Worm (Caenorhabditis elegans) whole organism, L2 larva: ENCODE measurements around the gene srg-50.

Experiments
- C34F6.9 ChIP-seq: fragments of 150-350 bp; optimal IDR thresholded peaks from 2 replicates; lab custom pipeline; 2014; ENCODE audit warnings: missing biosample characterization, missing genetic modification characterization
- F13H6.1 ChIP-seq: sonication (generic microtip); optimal IDR thresholded peaks from 2 replicates; lab custom pipeline; 2016; ENCODE audit warnings: missing genetic modification characterization, missing compliant biosample characterization
- R02D3.7 ChIP-seq: fragments of 150-350 bp; optimal IDR thresholded peaks from 2 replicates; lab custom pipeline; 2014; ENCODE audit warnings: missing biosample characterization, missing genetic modification characterization
- Y55F3AM.14 ChIP-seq: fragments of 200-800 bp; sonication (Bioruptor generic); optimal IDR thresholded peaks from 2 replicates; lab custom pipeline; 2018; ENCODE audit warnings: mild to moderate bottlenecking, missing genetic modification characterization, missing compliant biosample characterization
- alr-1 ChIP-seq: fragments of 150-350 bp; optimal IDR thresholded peaks from 2 replicates; lab custom pipeline; 2014; ENCODE audit warnings: missing biosample characterization, missing genetic modification characterization
- aly-2 ChIP-seq: fragments of 150-350 bp; optimal IDR thresholded peaks from 2 replicates; lab custom pipeline; 2014; ENCODE audit warnings: missing biosample characterization, missing genetic modification characterization
- ama-1 ChIP-seq: fragments of 150-350 bp; optimal IDR thresholded peaks from 2 replicates; lab custom pipeline; 2018; ENCODE audit warnings: inconsistent platforms
- blmp-1 ChIP-seq: sonication (generic microtip); optimal IDR thresholded peaks from 2 replicates; lab custom pipeline; 2017; ENCODE audit warnings: missing genetic modification characterization, mild to moderate bottlenecking, missing compliant biosample characterization, antibody characterized with exemption, moderate library complexity; ENCODE audit not compliant: insufficient read depth
- ceh-16 ChIP-seq: fragments of 150-350 bp; optimal IDR thresholded peaks from 2 replicates; lab custom pipeline; 2014; ENCODE audit warnings: missing biosample characterization, missing genetic modification characterization
- ceh-82 ChIP-seq: fragments of 150-350 bp; optimal IDR thresholded peaks from 2 replicates; lab custom pipeline; 2014; ENCODE audit warnings: missing biosample characterization, missing genetic modification characterization
- crh-2 ChIP-seq: sonication (generic microtip); optimal IDR thresholded peaks from 2 replicates; lab custom pipeline; 2017; ENCODE audit warnings: missing biosample characterization, missing genetic modification characterization
- dmd-4 ChIP-seq: sonication (generic microtip); optimal IDR thresholded peaks from 2 replicates; lab custom pipeline; 2017; ENCODE audit warnings: missing biosample characterization, missing genetic modification characterization
- egl-27 ChIP-seq: sonication (generic microtip); optimal IDR thresholded peaks from 3 replicates; lab custom pipeline; 2017; ENCODE audit warnings: missing biosample characterization, missing genetic modification reagents, missing genetic modification characterization
- elt-1 ChIP-seq: fragments of 150-350 bp; optimal IDR thresholded peaks from 2 replicates; lab custom pipeline; 2014; ENCODE audit warnings: missing biosample characterization, missing genetic modification characterization
- elt-3 ChIP-seq: sonication (generic microtip); optimal IDR thresholded peaks from 2 replicates; lab custom pipeline; 2017; ENCODE audit warnings: missing biosample characterization, missing genetic modification characterization
- fos-1 ChIP-seq: fragments of 150-350 bp; optimal IDR thresholded peaks from 2 replicates; lab custom pipeline; 2014; ENCODE audit warnings: missing biosample characterization, missing genetic modification characterization
- gmeb-1 ChIP-seq: fragments of 150-350 bp; optimal IDR thresholded peaks from 2 replicates; lab custom pipeline; 2014; ENCODE audit warnings: missing biosample characterization, missing genetic modification characterization
- lin-11 ChIP-seq: fragments of 150-350 bp; sonication (generic microtip); optimal IDR thresholded peaks from 2 replicates; lab custom pipeline; 2014; ENCODE audit warnings: missing biosample characterization, missing genetic modification characterization, inconsistent platforms, mixed read lengths
- lin-13 ChIP-seq: fragments of 150-350 bp; optimal IDR thresholded peaks from 2 replicates; lab custom pipeline; 2014; ENCODE audit warnings: missing biosample characterization, missing genetic modification reagents, missing genetic modification characterization
- lsy-2 ChIP-seq, 2 experiments: fragments of 150-350 bp in 1 of 2; sonication (generic microtip) in 1 of 2; optimal IDR thresholded peaks; 2 replicates each; lab custom pipeline; 2014 to 2017; ENCODE audit warnings: missing biosample characterization in 2 of 2, missing genetic modification characterization in 2 of 2
- mab-5 ChIP-seq: fragments of 150-350 bp; optimal IDR thresholded peaks from 2 replicates; lab custom pipeline; 2014; ENCODE audit warnings: missing biosample characterization, missing genetic modification characterization
- mbf-1 ChIP-seq: sonication (generic microtip); optimal IDR thresholded peaks from 2 replicates; lab custom pipeline; 2017; ENCODE audit warnings: missing biosample characterization, missing genetic modification characterization
- mdl-1 ChIP-seq, 2 experiments: fragments of 150-350 bp in 1 of 2; sonication (generic microtip) in 1 of 2; optimal IDR thresholded peaks; 2 replicates each; lab custom pipeline; 2017; ENCODE audit warnings: missing biosample characterization in 2 of 2, missing genetic modification characterization in 2 of 2
- nhr-10 ChIP-seq: sonication (generic microtip); optimal IDR thresholded peaks from 2 replicates; lab custom pipeline; 2017; ENCODE audit warnings: missing biosample characterization, missing genetic modification characterization
- nhr-11 ChIP-seq: fragments of 150-350 bp; optimal IDR thresholded peaks from 2 replicates; lab custom pipeline; 2014; ENCODE audit warnings: missing biosample characterization, missing genetic modification characterization
- nhr-12 ChIP-seq: fragments of 150-350 bp; optimal IDR thresholded peaks from 2 replicates; lab custom pipeline; 2014; ENCODE audit warnings: missing biosample characterization, missing genetic modification characterization
- nhr-129 ChIP-seq: fragments of 150-350 bp; optimal IDR thresholded peaks from 2 replicates; lab custom pipeline; 2014; ENCODE audit warnings: missing biosample characterization, missing genetic modification characterization
- nhr-21 ChIP-seq: fragments of 150-350 bp; optimal IDR thresholded peaks from 2 replicates; lab custom pipeline; 2014; ENCODE audit warnings: missing biosample characterization, missing genetic modification characterization
- nhr-237 ChIP-seq: fragments of 150-350 bp; optimal IDR thresholded peaks from 2 replicates; lab custom pipeline; 2014; ENCODE audit warnings: missing biosample characterization, missing genetic modification characterization
- nhr-25 ChIP-seq: fragments of 150-350 bp; sonication (generic microtip); optimal IDR thresholded peaks from 3 replicates; lab custom pipeline; 2014; ENCODE audit warnings: missing biosample characterization, missing genetic modification characterization
- nhr-6 ChIP-seq: fragments of 150-350 bp; optimal IDR thresholded peaks from 2 replicates; lab custom pipeline; 2014; ENCODE audit warnings: missing biosample characterization, missing genetic modification characterization
- nhr-77 ChIP-seq: fragments of 150-350 bp; optimal IDR thresholded peaks from 2 replicates; lab custom pipeline; 2014; ENCODE audit warnings: missing biosample characterization, missing genetic modification characterization
- sem-4 ChIP-seq: fragments of 150-350 bp; optimal IDR thresholded peaks from 2 replicates; lab custom pipeline; 2014; ENCODE audit warnings: missing biosample characterization, missing genetic modification reagents, missing genetic modification characterization
- skn-1 ChIP-seq: sonication (generic microtip); optimal IDR thresholded peaks from 2 replicates; lab custom pipeline; 2017; ENCODE audit warnings: missing biosample characterization, missing genetic modification characterization
- sma-3 ChIP-seq: sonication (generic microtip); optimal IDR thresholded peaks from 2 replicates; lab custom pipeline; 2016; ENCODE audit warnings: missing genetic modification reagents, missing genetic modification characterization, missing compliant biosample characterization
- sma-9 ChIP-seq, 2 experiments: fragments of 150-350 bp in 1 of 2; sonication (generic microtip) in 1 of 2; optimal IDR thresholded peaks; 2 replicates each; lab custom pipeline; 2014 to 2016; ENCODE audit warnings: missing genetic modification characterization in 2 of 2, mild to moderate bottlenecking in 1 of 2, missing biosample characterization in 1 of 2, missing compliant biosample characterization in 1 of 2, missing genetic modification reagents in 1 of 2, moderate library complexity in 1 of 2
- snpc-4 ChIP-seq: fragments of 150-350 bp; optimal IDR thresholded peaks from 2 replicates; lab custom pipeline; 2014; ENCODE audit warnings: missing biosample characterization, missing genetic modification characterization
- unc-39 ChIP-seq: fragments of 150-350 bp; optimal IDR thresholded peaks from 2 replicates; lab custom pipeline; 2014; ENCODE audit warnings: missing biosample characterization, missing genetic modification characterization
- unc-55 ChIP-seq: fragments of 150-350 bp; sonication (generic microtip); optimal IDR thresholded peaks from 3 replicates; lab custom pipeline; 2014; ENCODE audit warnings: missing biosample characterization, missing genetic modification reagents, missing genetic modification characterization
- unc-62 ChIP-seq: fragments of 150-350 bp; optimal IDR thresholded peaks from 2 replicates; lab custom pipeline; 2014; ENCODE audit warnings: missing biosample characterization, missing genetic modification reagents, missing genetic modification characterization
- zag-1 ChIP-seq: fragments of 150-350 bp; optimal IDR thresholded peaks from 2 replicates; lab custom pipeline; 2014; ENCODE audit warnings: missing biosample characterization, missing genetic modification characterization
- ztf-1 ChIP-seq: fragments of 200-800 bp; sonication (Bioruptor generic); conservative IDR thresholded peaks from 2 replicates; pipeline ENCODE4 v1.3.6; 2022; ENCODE audit warnings: missing genetic modification characterization, missing compliant biosample characterization
- ztf-4 ChIP-seq: fragments of 150-350 bp; optimal IDR thresholded peaks from 2 replicates; lab custom pipeline; 2014; ENCODE audit warnings: missing biosample characterization, missing genetic modification characterization

Gene srg-50

ce11 chrIV:7049672-7050206, 25.2 kb downstream of the srg-50 start, which contains the start of gene nhr-105 (continued):
- TF ChIP-seq nhr-77 (tag; lab: Kevin White, UChicago) (no peak), mdl-1 (tag; optimal IDR thresholded peaks at IDR 0.05; lab: Kevin White, UChicago) (no peak), sma-3 (GFP tag; lab: Kevin White, UChicago) (peak; percentile 76), R02D3.7 (tag; lab: Kevin White, UChicago) (no peak), unc-55 (GFP tag; lab: Kevin White, UChicago) (no peak), mbf-1 (tag; lab: Kevin White, UChicago) (no peak), fos-1 (tag; lab: Kevin White, UChicago) (peak; percentile 65), skn-1 (no peak), ztf-1 (GFP tag; lab: Robert Waterston, UW) (no peak), unc-39 (tag; lab: Kevin White, UChicago) (no peak), nhr-21 (tag; lab: Kevin White, UChicago) (peak; percentile 72), crh-2 (tag; lab: Kevin White, UChicago) (peak; percentile 93), mab-5 (tag; lab: Kevin White, UChicago) (no peak), ztf-4 (tag; lab: Kevin White, UChicago) (peak; percentile 71)

DNA sequence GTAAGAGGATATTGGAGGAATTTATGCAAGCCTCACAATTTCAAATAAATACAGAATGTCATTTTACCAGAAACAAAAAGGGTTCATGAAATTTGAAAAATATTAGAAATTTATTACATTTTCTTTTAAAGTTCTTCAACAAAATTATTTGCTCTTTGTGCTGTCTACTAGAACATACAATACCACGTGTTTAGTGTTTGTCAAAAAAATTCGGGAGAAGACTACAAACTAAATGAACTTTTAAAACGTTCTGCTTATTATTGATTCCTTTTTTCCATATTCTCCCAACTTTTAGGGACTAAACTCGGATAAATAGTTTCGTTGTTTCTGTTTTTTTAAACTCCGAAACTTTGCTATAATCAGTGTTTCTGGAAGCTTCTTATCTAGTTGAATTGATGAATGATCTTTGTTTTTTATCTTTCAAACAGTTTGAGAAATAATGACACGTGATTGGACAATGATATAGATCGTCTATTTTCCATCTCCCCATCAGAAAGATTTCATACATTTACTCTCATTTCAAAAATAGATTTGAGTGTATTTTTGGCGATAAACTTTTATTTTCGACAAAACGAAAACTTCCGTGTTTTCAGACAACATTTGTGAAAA, 26.2 kb downstream of the srg-50 start:
- TF ChIP-seq ceh-82 = no peak
- TF ChIP-seq nhr-237 (tag; lab: Kevin White, UChicago) = no peak
- TF ChIP-seq crh-2 (tag; lab: Kevin White, UChicago) = peak; percentile 35
- TF ChIP-seq lsy-2 (tag; optimal IDR thresholded peaks at IDR 0.05; lab: Kevin White, UChicago) = peak in 1 of 2 experiments; percentile 24
- no peak for TF ChIP-seq zag-1 (tag; lab: Kevin White, UChicago)
- no peak for TF ChIP-seq lin-11 (tag; lab: Kevin White, UChicago)
- TF ChIP-seq gmeb-1 (tag; lab: Kevin White, UChicago) = peak; percentile 4
- no peak for TF ChIP-seq mdl-1 (tag; optimal IDR thresholded peaks at IDR 0.05; lab: Kevin White, UChicago)
- TF ChIP-seq ztf-1 (GFP tag; lab: Robert Waterston, UW) = no peak
- TF ChIP-seq unc-62 (GFP tag; lab: Kevin White, UChicago) = no peak
- TF ChIP-seq sma-3 (GFP tag; lab: Kevin White, UChicago) = peak; percentile 54
- peak; percentile 13 for TF ChIP-seq nhr-21 (tag; lab: Kevin White, UChicago)
- no peak for TF ChIP-seq C34F6.9
- no peak for TF ChIP-seq snpc-4 (tag; lab: Kevin White, UChicago)
- no peak for TF ChIP-seq nhr-11 (tag; lab: Kevin White, UChicago)
- peak; percentile 6 for TF ChIP-seq sma-9 (GFP tag; optimal IDR thresholded peaks at IDR 0.05; lab: Kevin White, UChicago)
- no peak for TF ChIP-seq sma-9 (tag; optimal IDR thresholded peaks at IDR 0.05; lab: Kevin White, UChicago)
- no peak for TF ChIP-seq nhr-10
- TF ChIP-seq ztf-4 (tag; lab: Kevin White, UChicago) = no peak
- TF ChIP-seq elt-3 (tag; lab: Kevin White, UChicago) = no peak
- no peak for TF ChIP-seq elt-1
- no peak for TF ChIP-seq nhr-12 (tag; lab: Kevin White, UChicago)
- TF ChIP-seq nhr-25 = peak; percentile 46
- no peak for TF ChIP-seq aly-2
- no peak for TF ChIP-seq unc-39 (tag; lab: Kevin White, UChicago)
- TF ChIP-seq mab-5 (tag; lab: Kevin White, UChicago) = no peak
- peak; percentile 27 for TF ChIP-seq blmp-1 (tag; lab: Kevin White, UChicago)

ce11 chrIV:7047762-7048178, 27.2 kb downstream of the srg-50 start:
- peak; percentile 81 for TF ChIP-seq nhr-129
- TF ChIP-seq R02D3.7 (tag; lab: Kevin White, UChicago) = no peak
- peak; percentile 88 for TF ChIP-seq nhr-25
- TF ChIP-seq F13H6.1 (tag; lab: Kevin White, UChicago) = peak; percentile 86
- TF ChIP-seq mab-5 (tag; lab: Kevin White, UChicago) = no peak
- TF ChIP-seq lin-13 = peak; percentile 29
- TF ChIP-seq nhr-12 (tag; lab: Kevin White, UChicago) = no peak
- peak; percentile 44 for TF ChIP-seq sem-4 (tag; lab: Kevin White, UChicago)
- no peak for TF ChIP-seq ceh-16
- peak; percentile 56 to 58 for TF ChIP-seq mdl-1 (tag; optimal IDR thresholded peaks at IDR 0.05; lab: Kevin White, UChicago)
- TF ChIP-seq nhr-11 (tag; lab: Kevin White, UChicago) = peak; percentile 13
- no peak for TF ChIP-seq zag-1 (tag; lab: Kevin White, UChicago)
- peak; percentile 62 for TF ChIP-seq C34F6.9
- peak; percentile 87 for TF ChIP-seq fos-1 (tag; lab: Kevin White, UChicago)
- TF ChIP-seq unc-62 (GFP tag; lab: Kevin White, UChicago) = no peak
- no peak for TF ChIP-seq unc-39 (tag; lab: Kevin White, UChicago)
- no peak for TF ChIP-seq dmd-4 (tag; lab: Kevin White, UChicago)
- TF ChIP-seq Y55F3AM.14 (GFP tag; lab: Kevin White, UChicago) = peak; percentile 24
- no peak for TF ChIP-seq elt-1
- no peak for TF ChIP-seq nhr-237 (tag; lab: Kevin White, UChicago)
- peak; percentile 28 for TF ChIP-seq ama-1 (lab: Kevin White, UChicago)
- TF ChIP-seq unc-55 (GFP tag; lab: Kevin White, UChicago) = no peak
- peak; percentile 54 for TF ChIP-seq ztf-4 (tag; lab: Kevin White, UChicago)
- TF ChIP-seq skn-1 = no peak
- peak in 1 of 2 experiments; percentile 48 for TF ChIP-seq lsy-2 (tag; optimal IDR thresholded peaks at IDR 0.05; lab: Kevin White, UChicago)
- TF ChIP-seq nhr-6 (tag; lab: Kevin White, UChicago) = peak; percentile 73
- no peak for TF ChIP-seq alr-1
- peak; percentile 59 for TF ChIP-seq blmp-1 (tag; lab: Kevin White, UChicago)
- TF ChIP-seq crh-2 (tag; lab: Kevin White, UChicago) = peak; percentile 86
- TF ChIP-seq mbf-1 (tag; lab: Kevin White, UChicago) = no peak
- TF ChIP-seq sma-9 (GFP tag; optimal IDR thresholded peaks at IDR 0.05; lab: Kevin White, UChicago) = peak; percentile 87
- no peak for TF ChIP-seq sma-9 (tag; optimal IDR thresholded peaks at IDR 0.05; lab: Kevin White, UChicago)
- no peak for TF ChIP-seq nhr-77 (tag; lab: Kevin White, UChicago)
- TF ChIP-seq egl-27 (tag; lab: Kevin White, UChicago) = peak; percentile 5
